Fruit fly (Drosophila melanogaster) whole organism, embryonic: ENCODE results near the gene CG15382.

Experiments
- Atf3 ChIP-seq: fragments of 200-800 bp; sonication (Bioruptor generic); optimal IDR thresholded peaks from 3 replicates; lab custom pipeline; 2016; ENCODE audit warnings: missing biosample characterization, missing genetic modification characterization
- Atf6 ChIP-seq: fragments of 200-800 bp; sonication (Bioruptor generic); IDR thresholded peaks from 2 replicates; pipeline ENCODE4 v1.3.6; 2022; ENCODE audit warnings: missing biosample characterization, missing genetic modification characterization
- BEAF-32 ChIP-seq: fragments of 200-800 bp; sonication (Bioruptor generic); optimal IDR thresholded peaks from 3 replicates; lab custom pipeline; 2017; ENCODE audit warnings: missing biosample characterization, missing genetic modification characterization, mild to moderate bottlenecking, moderate library complexity, missing genetic modification reagents
- CG10209 ChIP-seq: fragments of 200-800 bp; sonication (Bioruptor generic); optimal IDR thresholded peaks from 3 replicates; lab custom pipeline; 2017; ENCODE audit warnings: missing biosample characterization, mild to moderate bottlenecking, missing genetic modification characterization, missing genetic modification reagents
- CG1024 ChIP-seq: fragments of 200-800 bp; sonication (Bioruptor generic); IDR thresholded peaks from 2 replicates; pipeline ENCODE4 v1.3.6; 2022; ENCODE audit warnings: missing biosample characterization, missing genetic modification characterization
- CG10959 ChIP-seq: fragments of 200-800 bp; sonication (Bioruptor generic); IDR thresholded peaks from 2 replicates; pipeline ENCODE4 v1.3.6; 2022; ENCODE audit warnings: missing biosample characterization, missing genetic modification characterization
- CG12659 ChIP-seq: fragments of 200-800 bp; sonication (Bioruptor generic); optimal IDR thresholded peaks from 3 replicates; lab custom pipeline; 2017; ENCODE audit warnings: mild to moderate bottlenecking, missing biosample characterization, missing genetic modification reagents, missing genetic modification characterization
- CG13775 ChIP-seq: fragments of 200-800 bp; sonication (Bioruptor generic); optimal IDR thresholded peaks from 3 replicates; lab custom pipeline; 2017; ENCODE audit warnings: missing biosample characterization, mild to moderate bottlenecking, missing genetic modification characterization
- CG2678 ChIP-seq: fragments of 200-800 bp; sonication (Bioruptor generic); optimal IDR thresholded peaks from 3 replicates; lab custom pipeline; 2019; ENCODE audit warnings: missing biosample characterization, mild to moderate bottlenecking, missing genetic modification characterization, moderate library complexity
- CG31388 ChIP-seq: fragments of 200-800 bp; sonication (Bioruptor generic); optimal IDR thresholded peaks from 2 replicates; lab custom pipeline; 2016; ENCODE audit warnings: missing biosample characterization, missing genetic modification characterization
- CG33557 ChIP-seq: fragments of 200-800 bp; sonication (Bioruptor generic); optimal IDR thresholded peaks from 2 replicates; lab custom pipeline; 2019; ENCODE audit warnings: missing biosample characterization, mild to moderate bottlenecking, missing genetic modification characterization, moderate library complexity
- CG6689 ChIP-seq: fragments of 200-800 bp; sonication (Bioruptor generic); IDR thresholded peaks from 2 replicates; pipeline ENCODE4 v1.3.6; 2022; ENCODE audit warnings: missing biosample characterization, missing genetic modification characterization
- CG8290 ChIP-seq, 3 experiments: fragments of 200-800 bp; sonication (Bioruptor generic); optimal IDR thresholded peaks; 2 replicates each; lab custom pipeline; 2016 to 2019; ENCODE audit warnings: missing biosample characterization in 3 of 3, missing genetic modification characterization in 3 of 3, mild to moderate bottlenecking in 2 of 3, moderate library complexity in 1 of 3
- CG8924 ChIP-seq: fragments of 200-800 bp; optimal IDR thresholded peaks from 3 replicates; lab custom pipeline; 2019; ENCODE audit warnings: missing biosample characterization, mild to moderate bottlenecking, missing genetic modification characterization, moderate library complexity
- CG9727 ChIP-seq: fragments of 200-800 bp; sonication (Bioruptor generic); optimal IDR thresholded peaks from 3 replicates; lab custom pipeline; 2017; ENCODE audit warnings: missing biosample characterization, mild to moderate bottlenecking, missing genetic modification characterization
- Camta ChIP-seq: fragments of 200-800 bp; sonication (Bioruptor generic); optimal IDR thresholded peaks from 2 replicates; lab custom pipeline; 2016; ENCODE audit warnings: missing biosample characterization, missing genetic modification characterization
- Dad ChIP-seq: fragments of 200-800 bp; sonication (Bioruptor generic); optimal IDR thresholded peaks from 3 replicates; lab custom pipeline; 2016; ENCODE audit warnings: missing biosample characterization, missing genetic modification characterization
- Dip3 ChIP-seq: fragments of 200-800 bp; sonication (Bioruptor generic); optimal IDR thresholded peaks from 3 replicates; lab custom pipeline; 2016; ENCODE audit warnings: missing biosample characterization, missing genetic modification characterization
- Dll ChIP-seq: fragments of 200-800 bp; sonication (Bioruptor generic); IDR thresholded peaks from 4 replicates; pipeline ENCODE4 v1.3.6; 2022; ENCODE audit warnings: missing biosample characterization, missing genetic modification characterization; ENCODE audit not compliant: partially characterized antibody
- Drgx ChIP-seq: fragments of 200-800 bp; sonication (Bioruptor generic); IDR thresholded peaks from 2 replicates; pipeline ENCODE4 v1.3.6; 2022; ENCODE audit warnings: missing biosample characterization, missing genetic modification characterization
- GATAe ChIP-seq: fragments of 200-800 bp; sonication (Bioruptor generic); conservative IDR thresholded peaks from 2 replicates; pipeline ENCODE4 v1.3.6; 2022; ENCODE audit warnings: missing biosample characterization, missing genetic modification characterization
- Gug ChIP-seq: fragments of 200-800 bp; sonication (Bioruptor generic); IDR thresholded peaks from 4 replicates; pipeline ENCODE4 v1.3.6; 2022; ENCODE audit warnings: missing biosample characterization, missing genetic modification characterization
- Hr3 ChIP-seq: fragments of 200-800 bp; sonication (Bioruptor generic); optimal IDR thresholded peaks from 3 replicates; lab custom pipeline; 2016; ENCODE audit warnings: missing biosample characterization, missing genetic modification characterization
- Hr51 ChIP-seq, 2 experiments: fragments of 200-800 bp; sonication (Bioruptor generic); optimal IDR thresholded peaks; 2 replicates in 1 of 2; 3 replicates in 1 of 2; lab custom pipeline; 2016 to 2018; ENCODE audit warnings: missing biosample characterization in 2 of 2, missing genetic modification characterization in 2 of 2, mild to moderate bottlenecking in 1 of 2, moderate library complexity in 1 of 2
- Hsf ChIP-seq: fragments of 200-800 bp; sonication (Bioruptor generic); optimal IDR thresholded peaks from 3 replicates; lab custom pipeline; 2016; ENCODE audit warnings: missing biosample characterization, missing genetic modification characterization
- Mes4 ChIP-seq: fragments of 200-800 bp; sonication (Bioruptor generic); optimal IDR thresholded peaks from 2 replicates; lab custom pipeline; 2016; ENCODE audit warnings: missing biosample characterization, missing genetic modification characterization
- Nf-YB ChIP-seq: fragments of 200-800 bp; sonication (Bioruptor generic); optimal IDR thresholded peaks from 3 replicates; lab custom pipeline; 2019; ENCODE audit warnings: missing biosample characterization, mild to moderate bottlenecking, missing genetic modification characterization, moderate library complexity
- Nf-YC ChIP-seq: fragments of 200-800 bp; optimal IDR thresholded peaks from 3 replicates; lab custom pipeline; 2019; ENCODE audit warnings: missing biosample characterization, mild to moderate bottlenecking, missing genetic modification characterization, moderate library complexity
- Oaz ChIP-seq: fragments of 200-800 bp; sonication (Bioruptor generic); IDR thresholded peaks from 2 replicates; pipeline ENCODE4 v1.3.6; 2022; ENCODE audit warnings: missing biosample characterization, missing genetic modification characterization
- Ptx1 ChIP-seq: fragments of 200-800 bp; sonication (Bioruptor generic); IDR thresholded peaks from 2 replicates; pipeline ENCODE4 v1.3.6; 2022; ENCODE audit warnings: missing biosample characterization, missing genetic modification characterization
- Rfx ChIP-seq: fragments of 200-800 bp; sonication (Bioruptor generic); IDR thresholded peaks from 2 replicates; pipeline ENCODE4 v1.3.6; 2022; ENCODE audit warnings: missing biosample characterization, missing genetic modification characterization
- Side ChIP-seq: fragments of 200-800 bp; sonication (Bioruptor generic); optimal IDR thresholded peaks from 2 replicates; lab custom pipeline; 2016; ENCODE audit warnings: missing biosample characterization, missing genetic modification characterization
- Sin3A ChIP-seq: fragments of >200 bp; optimal IDR thresholded peaks from 2 replicates; lab custom pipeline; 2018
- Tbp ChIP-seq: fragments of >200 bp; optimal IDR thresholded peaks from 2 replicates; lab custom pipeline; 2018; ENCODE audit warnings: missing biosample characterization, missing genetic modification characterization
- aop ChIP-seq: fragments of 200-800 bp; sonication (Bioruptor generic); IDR thresholded peaks from 2 replicates; pipeline ENCODE4 v1.3.6; 2022; ENCODE audit warnings: missing biosample characterization, missing genetic modification characterization
- ash1 ChIP-seq: fragments of 200-800 bp; sonication (Bioruptor generic); optimal IDR thresholded peaks from 2 replicates; lab custom pipeline; 2018; ENCODE audit warnings: missing biosample characterization, mild to moderate bottlenecking, missing genetic modification characterization
- bsh ChIP-seq, 2 experiments: fragments of 200-800 bp; sonication (Bioruptor generic); optimal IDR thresholded peaks; 2 replicates each; lab custom pipeline; 2017 to 2018; ENCODE audit warnings: mild to moderate bottlenecking in 2 of 2, missing biosample characterization in 2 of 2, missing genetic modification characterization in 2 of 2, moderate library complexity in 1 of 2
- cato ChIP-seq: fragments of 200-800 bp; sonication (Bioruptor generic); optimal IDR thresholded peaks from 2 replicates; lab custom pipeline; 2016; ENCODE audit warnings: missing biosample characterization, missing genetic modification characterization, borderline replicate concordance
- crp ChIP-seq, 2 experiments: fragments of 200-800 bp; sonication (Bioruptor generic); optimal IDR thresholded peaks; 2 replicates in 1 of 2; 3 replicates in 1 of 2; lab custom pipeline; 2017; ENCODE audit warnings: missing biosample characterization in 2 of 2, missing genetic modification characterization in 2 of 2, mild to moderate bottlenecking in 1 of 2, moderate library complexity in 1 of 2
- gem ChIP-seq: fragments of 200-800 bp; sonication (Bioruptor generic); optimal IDR thresholded peaks from 2 replicates; lab custom pipeline; 2019; ENCODE audit warnings: missing biosample characterization, mild to moderate bottlenecking, missing genetic modification characterization, moderate library complexity
- hkb ChIP-seq, 2 experiments: fragments of 200-800 bp in 1 of 2; fragments of >200 bp in 1 of 2; sonication (Bioruptor generic) in 1 of 2; IDR thresholded peaks in 1 of 2; optimal IDR thresholded peaks in 1 of 2; 2 replicates each; pipeline versions ENCODE4 v1.3.6 to Lab custom; 2017 to 2022; ENCODE audit warnings: missing biosample characterization in 1 of 2, missing genetic modification characterization in 1 of 2
- nerfin-1 ChIP-seq: fragments of 200-800 bp; sonication (Bioruptor generic); optimal IDR thresholded peaks from 3 replicates; lab custom pipeline; 2019; ENCODE audit warnings: missing biosample characterization, mild to moderate bottlenecking, missing genetic modification characterization, moderate library complexity
- onecut ChIP-seq: fragments of 200-800 bp; sonication (Bioruptor generic); IDR thresholded peaks from 2 replicates; pipeline ENCODE4 v1.3.6; 2022; ENCODE audit warnings: missing biosample characterization, missing genetic modification characterization
- p53 ChIP-seq: fragments of 200-800 bp; sonication (Bioruptor generic); optimal IDR thresholded peaks from 2 replicates; lab custom pipeline; 2016; ENCODE audit warnings: missing biosample characterization, missing genetic modification characterization
- repo ChIP-seq: fragments of 200-800 bp; sonication (Bioruptor generic); optimal IDR thresholded peaks from 2 replicates; lab custom pipeline; 2016; ENCODE audit warnings: missing biosample characterization, missing genetic modification characterization
- shn ChIP-seq: fragments of 200-800 bp; sonication (Bioruptor generic); optimal IDR thresholded peaks from 3 replicates; lab custom pipeline; 2016; ENCODE audit warnings: missing biosample characterization, missing genetic modification characterization
- sim ChIP-seq: fragments of 200-800 bp; sonication (Bioruptor generic); IDR thresholded peaks from 2 replicates; pipeline ENCODE4 v1.3.6; 2022; ENCODE audit warnings: missing biosample characterization, missing genetic modification characterization
- sr ChIP-seq: fragments of 200-800 bp; sonication (Bioruptor generic); IDR thresholded peaks from 3 replicates; pipeline ENCODE4 v1.3.6; 2022; ENCODE audit warnings: missing biosample characterization, missing genetic modification characterization
- wor ChIP-seq: fragments of 200-800 bp; sonication (Bioruptor generic); IDR thresholded peaks from 2 replicates; pipeline ENCODE4 v1.3.6; 2022; ENCODE audit warnings: missing biosample characterization, missing genetic modification characterization

The CG15382 gene

DNA sequence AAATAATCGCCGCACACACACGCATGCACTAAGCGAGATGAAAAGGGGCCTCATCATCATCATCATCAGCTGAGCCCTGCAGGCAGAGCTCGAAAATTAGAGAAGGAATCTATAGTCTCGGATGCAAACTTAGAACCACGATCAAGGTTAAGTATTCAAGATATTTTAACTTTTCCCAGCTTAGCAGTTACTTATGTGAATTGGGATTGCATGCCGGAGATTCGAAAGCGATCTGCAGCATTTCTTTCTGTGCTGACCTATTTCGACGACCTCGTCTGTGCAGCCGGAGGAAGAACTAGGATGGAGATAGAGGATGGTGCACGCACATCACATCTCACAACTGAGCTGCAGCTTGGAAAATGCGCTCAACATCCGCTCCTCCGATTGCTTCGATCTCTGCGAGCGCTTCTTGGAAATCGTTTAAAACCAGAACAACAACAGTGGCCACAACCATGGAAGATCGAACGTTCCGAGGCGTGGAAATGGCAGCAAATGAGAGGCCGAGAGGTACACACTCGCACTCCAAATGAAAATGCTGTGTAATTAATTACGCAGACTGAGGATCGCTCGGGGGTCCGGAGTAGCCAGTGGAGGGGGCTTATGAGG, 27.3 kb downstream of the CG15382 start (continued):
- TF ChIP-seq CG8290 (GFP tag; optimal IDR thresholded peaks at IDR 0.05; lab: Kevin White, UChicago), result peak; percentile 70
- peak in 1 of 2 experiments; percentile 51 for TF ChIP-seq CG8290 (tag; optimal IDR thresholded peaks at IDR 0.05; lab: Kevin White, UChicago)
- peak; percentile 39 for TF ChIP-seq shn
- peak; percentile 54 for TF ChIP-seq CG10209 (GFP tag; lab: Kevin White, UChicago)
- TF ChIP-seq Dll, result no peak
- TF ChIP-seq cato, result peak; percentile 25
- peak; percentile 79 for TF ChIP-seq CG6689 (GFP tag; lab: Robert Waterston, UW)
- no peak for TF ChIP-seq CG12659 (GFP tag; lab: Kevin White, UChicago)
- peak; percentile 68 to 90 for TF ChIP-seq bsh (GFP tag; optimal IDR thresholded peaks at IDR 0.05; lab: Kevin White, UChicago)
- no peak for TF ChIP-seq CG31388 (GFP tag; lab: Kevin White, UChicago)
- peak; percentile 50 for TF ChIP-seq Hr3
- TF ChIP-seq Sin3A (lab: Kevin White, UChicago), result no peak
- peak; percentile 75 for TF ChIP-seq CG8924 (tag; lab: Kevin White, UChicago)
- no peak for TF ChIP-seq Dip3 (GFP tag; lab: Kevin White, UChicago)
- peak; percentile 63 for TF ChIP-seq onecut (GFP tag; lab: Robert Waterston, UW)
- peak; percentile 62 for TF ChIP-seq Drgx
- no peak for TF ChIP-seq hkb (optimal IDR thresholded peaks at IDR 0.05; lab: Kevin White, UChicago)
- peak; percentile 62; the same call in 1 of the 2 replicates for TF ChIP-seq hkb (GFP tag; IDR thresholded peaks at IDR 0.05; lab: Robert Waterston, UW)
- peak; percentile 58 for TF ChIP-seq CG1024 (GFP tag; lab: Robert Waterston, UW)
- peak; percentile 21 for TF ChIP-seq Dad (GFP tag; lab: Kevin White, UChicago)
- no peak for TF ChIP-seq Atf6 (GFP tag; lab: Robert Waterston, UW)
- TF ChIP-seq Ptx1, result 0 out of 2 replicates have a peak, but pooled peaks have one; percentile 10
- TF ChIP-seq Hr51 (GFP tag; optimal IDR thresholded peaks at IDR 0.05; lab: Kevin White, UChicago), result peak in 1 of 2 experiments; percentile 56
- peak; percentile 91 for TF ChIP-seq CG33557 (GFP tag; lab: Kevin White, UChicago)
- TF ChIP-seq sr (GFP tag; lab: Robert Waterston, UW), result no peak
- peak; percentile 73 for TF ChIP-seq Atf3 (GFP tag; lab: Kevin White, UChicago)
- peak; percentile 64 for TF ChIP-seq Hsf
- TF ChIP-seq sim (GFP tag; lab: Robert Waterston, UW), result peak; percentile 83
- TF ChIP-seq GATAe (GFP tag; lab: Robert Waterston, UW), result no peak
- peak; percentile 72 for TF ChIP-seq CG13775 (GFP tag; lab: Kevin White, UChicago)
- peak; percentile 40 for TF ChIP-seq CG2678 (tag; lab: Kevin White, UChicago)
- TF ChIP-seq Gug, result peak; percentile 63; the same call in 2 of the 4 replicates
- TF ChIP-seq Nf-YC, result no peak
- peak; percentile 58 for TF ChIP-seq Mes4 (GFP tag; lab: Kevin White, UChicago)
- peak in 1 of 2 experiments; percentile 18 for TF ChIP-seq crp (GFP tag; optimal IDR thresholded peaks at IDR 0.05; lab: Kevin White, UChicago)
- TF ChIP-seq Tbp (GFP tag; lab: Kevin White, UChicago), result no peak
- no peak for TF ChIP-seq Rfx (GFP tag; lab: Robert Waterston, UW)
- TF ChIP-seq repo, result peak; percentile 50
- TF ChIP-seq wor (GFP tag; lab: Robert Waterston, UW), result no peak
- TF ChIP-seq gem, result peak; percentile 77
- TF ChIP-seq aop, result peak; percentile 65
- no peak for TF ChIP-seq ash1 (GFP tag; lab: Kevin White, UChicago)
- peak; percentile 45 for TF ChIP-seq Nf-YB (GFP tag; lab: Kevin White, UChicago)
- TF ChIP-seq CG9727, result peak; percentile 92
- TF ChIP-seq Camta (GFP tag; lab: Kevin White, UChicago), result peak; percentile 65
- TF ChIP-seq nerfin-1 (tag; lab: Kevin White, UChicago), result peak; percentile 36
- no peak for TF ChIP-seq BEAF-32
- TF ChIP-seq CG10959 (GFP tag; lab: Robert Waterston, UW), result peak; percentile 95
- peak; percentile 73 for TF ChIP-seq Side
- no peak for TF ChIP-seq Oaz (GFP tag; lab: Robert Waterston, UW)
- TF ChIP-seq p53 (GFP tag; lab: Kevin White, UChicago), result peak; percentile 32
